Fruit fly (Drosophila melanogaster) whole organism, embryonic: ENCODE measurements around the gene CG10602.
A peak's percentile ranks its signal among the peaks of the same experiment; 100 is the strongest.

Experiments
- Bgb ChIP-seq: fragments of 200-800 bp; sonication (Bioruptor generic); IDR thresholded peaks from 2 replicates; pipeline ENCODE4 v1.3.6; 2022; ENCODE audit warnings: missing biosample characterization, missing genetic modification characterization; ENCODE audit not compliant: partially characterized antibody
- CG10959 ChIP-seq: fragments of 200-800 bp; sonication (Bioruptor generic); IDR thresholded peaks from 2 replicates; pipeline ENCODE4 v1.3.6; 2022; ENCODE audit warnings: missing biosample characterization, missing genetic modification characterization
- CG11696 ChIP-seq: fragments of 200-800 bp; sonication (Bioruptor generic); IDR thresholded peaks from 2 replicates; pipeline ENCODE4 v1.3.6; 2022; ENCODE audit warnings: missing biosample characterization, missing genetic modification characterization
- CG14667 ChIP-seq: fragments of 200-800 bp; sonication (Bioruptor generic); IDR thresholded peaks from 2 replicates; pipeline ENCODE4 v1.3.6; 2022; ENCODE audit warnings: missing biosample characterization, missing genetic modification characterization
- CG15514 ChIP-seq: fragments of 200-800 bp; sonication (Bioruptor generic); optimal IDR thresholded peaks from 3 replicates; lab custom pipeline; 2017; ENCODE audit warnings: missing biosample characterization, missing genetic modification characterization, mild to moderate bottlenecking, moderate library complexity, missing genetic modification reagents
- CG15696 ChIP-seq: fragments of 200-800 bp; sonication (Bioruptor generic); optimal IDR thresholded peaks from 2 replicates; lab custom pipeline; 2019; ENCODE audit warnings: missing biosample characterization, mild to moderate bottlenecking, missing genetic modification characterization, moderate library complexity
- CG17361 ChIP-seq: fragments of 200-800 bp; sonication (Bioruptor generic); IDR thresholded peaks from 3 replicates; pipeline ENCODE4 v1.3.6; 2022; ENCODE audit warnings: missing biosample characterization, missing genetic modification characterization
- CG17829 ChIP-seq: fragments of 200-800 bp; optimal IDR thresholded peaks from 2 replicates; lab custom pipeline; 2019; ENCODE audit warnings: missing biosample characterization, mild to moderate bottlenecking, missing genetic modification characterization, moderate library complexity
- CG18599 ChIP-seq: fragments of 200-800 bp; sonication (Bioruptor generic); optimal IDR thresholded peaks from 3 replicates; lab custom pipeline; 2017; ENCODE audit warnings: missing biosample characterization, missing genetic modification characterization, mild to moderate bottlenecking, moderate library complexity, missing genetic modification reagents
- CG2712 ChIP-seq: fragments of 200-800 bp; optimal IDR thresholded peaks from 3 replicates; lab custom pipeline; 2019; ENCODE audit warnings: missing biosample characterization, mild to moderate bottlenecking, missing genetic modification characterization, moderate library complexity
- CG2875 ChIP-seq: fragments of 200-800 bp; sonication (Bioruptor generic); optimal IDR thresholded peaks from 2 replicates; lab custom pipeline; 2017; ENCODE audit warnings: missing biosample characterization, mild to moderate bottlenecking, missing genetic modification characterization, missing genetic modification reagents
- CG4404 ChIP-seq: fragments of 200-800 bp; sonication (Bioruptor generic); IDR thresholded peaks from 2 replicates; pipeline ENCODE4 v1.3.6; 2022; ENCODE audit warnings: missing biosample characterization, missing genetic modification characterization
- CG4820 ChIP-seq: fragments of 200-800 bp; sonication (Bioruptor generic); optimal IDR thresholded peaks from 3 replicates; lab custom pipeline; 2016; ENCODE audit warnings: missing biosample characterization, missing genetic modification characterization
- CG5180 ChIP-seq: fragments of 200-800 bp; sonication (Bioruptor generic); optimal IDR thresholded peaks from 3 replicates; lab custom pipeline; 2017; ENCODE audit warnings: missing biosample characterization, missing genetic modification characterization, mild to moderate bottlenecking, moderate library complexity, missing genetic modification reagents
- CG5245 ChIP-seq: fragments of 200-800 bp; sonication (Bioruptor generic); optimal IDR thresholded peaks from 3 replicates; lab custom pipeline; 2016; ENCODE audit warnings: missing biosample characterization, missing genetic modification characterization
- CG6254 ChIP-seq: fragments of 200-800 bp; sonication (Bioruptor generic); optimal IDR thresholded peaks from 3 replicates; lab custom pipeline; 2017; ENCODE audit warnings: mild to moderate bottlenecking, missing biosample characterization, missing genetic modification reagents, missing genetic modification characterization
- CG8388 ChIP-seq: fragments of 200-800 bp; sonication (Bioruptor generic); optimal IDR thresholded peaks from 2 replicates; lab custom pipeline; 2019; ENCODE audit warnings: missing biosample characterization, mild to moderate bottlenecking, missing genetic modification characterization, moderate library complexity
- CG8924 ChIP-seq: fragments of 200-800 bp; optimal IDR thresholded peaks from 3 replicates; lab custom pipeline; 2019; ENCODE audit warnings: missing biosample characterization, mild to moderate bottlenecking, missing genetic modification characterization, moderate library complexity
- CG9727 ChIP-seq: fragments of 200-800 bp; sonication (Bioruptor generic); optimal IDR thresholded peaks from 3 replicates; lab custom pipeline; 2017; ENCODE audit warnings: missing biosample characterization, mild to moderate bottlenecking, missing genetic modification characterization
- CoRest ChIP-seq: fragments of 200-800 bp; sonication (Bioruptor generic); optimal IDR thresholded peaks from 3 replicates; lab custom pipeline; 2018; ENCODE audit warnings: missing biosample characterization, mild to moderate bottlenecking, missing genetic modification characterization, moderate library complexity
- D19A ChIP-seq: fragments of 200-800 bp; optimal IDR thresholded peaks from 3 replicates; lab custom pipeline; 2019; ENCODE audit warnings: missing biosample characterization, mild to moderate bottlenecking, missing genetic modification characterization, moderate library complexity
- HHEX ChIP-seq: fragments of 200-800 bp; sonication (Bioruptor generic); optimal IDR thresholded peaks from 3 replicates; lab custom pipeline; 2017; ENCODE audit warnings: missing biosample characterization, mild to moderate bottlenecking, missing genetic modification characterization, missing genetic modification reagents
- Mes4 ChIP-seq: fragments of 200-800 bp; sonication (Bioruptor generic); optimal IDR thresholded peaks from 2 replicates; lab custom pipeline; 2016; ENCODE audit warnings: missing biosample characterization, missing genetic modification characterization
- Scr ChIP-seq: fragments of 200-800 bp; sonication (Bioruptor generic); IDR thresholded peaks from 2 replicates; pipeline ENCODE4 v1.3.6; 2022; ENCODE audit warnings: missing biosample characterization, missing genetic modification characterization; ENCODE audit not compliant: partially characterized antibody
- Sox100B ChIP-seq: fragments of 200-800 bp; sonication (Bioruptor generic); optimal IDR thresholded peaks from 3 replicates; lab custom pipeline; 2018; ENCODE audit warnings: missing biosample characterization, mild to moderate bottlenecking, missing genetic modification characterization
- abd-A ChIP-seq: fragments of 200-800 bp; sonication (Bioruptor generic); optimal IDR thresholded peaks from 3 replicates; lab custom pipeline; 2019; ENCODE audit warnings: missing biosample characterization, mild to moderate bottlenecking, missing genetic modification characterization, moderate library complexity
- amos ChIP-seq: fragments of 200-800 bp; sonication (Bioruptor generic); IDR thresholded peaks from 2 replicates; pipeline ENCODE4 v1.3.6; 2022; ENCODE audit warnings: missing biosample characterization, missing genetic modification characterization; ENCODE audit not compliant: partially characterized antibody
- cg ChIP-seq: fragments of 200-800 bp; sonication (Bioruptor generic); optimal IDR thresholded peaks from 3 replicates; lab custom pipeline; 2019; ENCODE audit warnings: missing biosample characterization, mild to moderate bottlenecking, missing genetic modification characterization, moderate library complexity
- croc ChIP-seq: fragments of 200-800 bp; sonication (Bioruptor generic); conservative IDR thresholded peaks from 3 replicates; pipeline ENCODE4 v1.3.6; 2022; ENCODE audit warnings: missing biosample characterization, missing genetic modification characterization
- emc ChIP-seq: fragments of 200-800 bp; sonication (Bioruptor generic); optimal IDR thresholded peaks from 2 replicates; lab custom pipeline; 2016; ENCODE audit warnings: missing biosample characterization, missing genetic modification characterization
- hbn ChIP-seq: fragments of 200-800 bp; sonication (Bioruptor generic); IDR thresholded peaks from 2 replicates; pipeline ENCODE4 v1.3.6; 2022; ENCODE audit warnings: missing biosample characterization, missing genetic modification characterization; ENCODE audit not compliant: partially characterized antibody
- lab ChIP-seq: fragments of 200-800 bp; sonication (Bioruptor generic); optimal IDR thresholded peaks from 3 replicates; lab custom pipeline; 2017; ENCODE audit warnings: missing biosample characterization, missing genetic modification characterization, mild to moderate bottlenecking, moderate library complexity, missing genetic modification reagents
- lilli ChIP-seq: fragments of 200-800 bp; sonication (Bioruptor generic); optimal IDR thresholded peaks from 3 replicates; lab custom pipeline; 2016; ENCODE audit warnings: missing biosample characterization, missing genetic modification characterization
- nerfin-1 ChIP-seq: fragments of 200-800 bp; sonication (Bioruptor generic); optimal IDR thresholded peaks from 3 replicates; lab custom pipeline; 2019; ENCODE audit warnings: missing biosample characterization, mild to moderate bottlenecking, missing genetic modification characterization, moderate library complexity
- otp ChIP-seq: fragments of 200-800 bp; sonication (Bioruptor generic); IDR thresholded peaks from 3 replicates; pipeline ENCODE4, ENCODE4 v1.3.6; 2022; ENCODE audit warnings: missing biosample characterization, missing genetic modification characterization
- p53 ChIP-seq: fragments of 200-800 bp; sonication (Bioruptor generic); optimal IDR thresholded peaks from 2 replicates; lab custom pipeline; 2016; ENCODE audit warnings: missing biosample characterization, missing genetic modification characterization
- pb ChIP-seq: fragments of 200-800 bp; sonication (Bioruptor generic); optimal IDR thresholded peaks from 3 replicates; lab custom pipeline; 2016; ENCODE audit warnings: missing biosample characterization, missing genetic modification characterization
- prd ChIP-seq, 3 experiments: fragments of >200 bp in 2 of 3; fragments of 200-800 bp in 1 of 3; sonication (Bioruptor generic) in 1 of 3; optimal IDR thresholded peaks in 2 of 3; IDR thresholded peaks in 1 of 3; 2 replicates in 2 of 3; 3 replicates in 1 of 3; pipeline versions ENCODE4 v1.3.6 to Lab custom; 2017 to 2022; ENCODE audit warnings: missing biosample characterization in 1 of 3, missing genetic modification characterization in 1 of 3
- ro ChIP-seq: fragments of 200-800 bp; sonication (Bioruptor generic); IDR thresholded peaks from 2 replicates; pipeline ENCODE4 v1.3.6; 2022; ENCODE audit warnings: missing biosample characterization, missing genetic modification characterization
- seq ChIP-seq: fragments of 200-800 bp; sonication (Bioruptor generic); IDR thresholded peaks from 2 replicates; pipeline ENCODE4 v1.3.6; 2022; ENCODE audit warnings: missing biosample characterization, missing genetic modification characterization
- sima ChIP-seq: fragments of 200-800 bp; sonication (Bioruptor generic); optimal IDR thresholded peaks from 2 replicates; lab custom pipeline; 2016; ENCODE audit warnings: missing biosample characterization, missing genetic modification characterization
- sqz ChIP-seq: fragments of 200-800 bp; sonication (Bioruptor generic); optimal IDR thresholded peaks from 3 replicates; lab custom pipeline; 2018; ENCODE audit warnings: missing biosample characterization, mild to moderate bottlenecking, missing genetic modification characterization
- ssp ChIP-seq: fragments of 200-800 bp; sonication (Bioruptor generic); IDR thresholded peaks from 2 replicates; pipeline ENCODE4 v1.3.6; 2022; ENCODE audit warnings: missing biosample characterization, missing genetic modification characterization
- stc ChIP-seq: fragments of 200-800 bp; sonication (Bioruptor generic); IDR thresholded peaks from 2 replicates; pipeline ENCODE4 v1.3.6; 2022; ENCODE audit warnings: missing biosample characterization, missing genetic modification characterization
- tap ChIP-seq: fragments of 200-800 bp; optimal IDR thresholded peaks from 3 replicates; lab custom pipeline; 2019; ENCODE audit warnings: missing biosample characterization, mild to moderate bottlenecking, missing genetic modification characterization, moderate library complexity
- tgo ChIP-seq: fragments of 200-800 bp; sonication (Bioruptor generic); IDR thresholded peaks from 3 replicates; pipeline ENCODE4 v1.3.6; 2022; ENCODE audit warnings: missing biosample characterization, missing genetic modification characterization
- tin ChIP-seq: fragments of 200-800 bp; sonication (Bioruptor generic); optimal IDR thresholded peaks from 3 replicates; lab custom pipeline; 2016; ENCODE audit warnings: missing biosample characterization, missing genetic modification characterization
- tx ChIP-seq: fragments of 200-800 bp; sonication (Bioruptor generic); optimal IDR thresholded peaks from 2 replicates; lab custom pipeline; 2016; ENCODE audit warnings: missing biosample characterization, missing genetic modification characterization
- zen ChIP-seq: fragments of 200-800 bp; sonication (Bioruptor generic); optimal IDR thresholded peaks from 3 replicates; lab custom pipeline; 2018; ENCODE audit warnings: missing biosample characterization, mild to moderate bottlenecking, missing genetic modification characterization, moderate library complexity

Gene CG10602

dm6 chr2L:18906615-18907014 lies 47.6 kb upstream of the CG10602 start:
- no peak for TF ChIP-seq emc (GFP tag; lab: Kevin White, UChicago)
- peak; percentile 29; the same call in 1 of the 2 replicates for TF ChIP-seq ssp (GFP tag; lab: Robert Waterston, UW)
- peak; percentile 57 for TF ChIP-seq CG10959 (GFP tag; lab: Robert Waterston, UW)
- no peak for TF ChIP-seq tx (GFP tag; lab: Kevin White, UChicago)
- no peak for TF ChIP-seq p53 (GFP tag; lab: Kevin White, UChicago)
- TF ChIP-seq CG4820 (GFP tag; lab: Kevin White, UChicago), result peak; percentile 13
- TF ChIP-seq CG17361 (GFP tag; lab: Robert Waterston, UW), result peak; percentile 65
- peak; percentile 2 for TF ChIP-seq lab (GFP tag; lab: Kevin White, UChicago)
- TF ChIP-seq CG11696, result 0 out of 2 replicates have a peak, but pooled peaks have one; percentile 10
- TF ChIP-seq pb (GFP tag; lab: Kevin White, UChicago), result no peak
- peak; percentile 21 for TF ChIP-seq CG18599
- peak; percentile 20 for TF ChIP-seq CG2875 (GFP tag; lab: Kevin White, UChicago)
- TF ChIP-seq CG5180 (GFP tag; lab: Kevin White, UChicago), result no peak
- TF ChIP-seq Scr (GFP tag; lab: Robert Waterston, UW), result no peak
- TF ChIP-seq ro, result no peak
- TF ChIP-seq CG15696, result peak; percentile 72
- TF ChIP-seq otp (GFP tag; lab: Robert Waterston, UW), result no peak
- peak; percentile 48; the same call in 2 of the 3 replicates for TF ChIP-seq croc (GFP tag; lab: Robert Waterston, UW)
- TF ChIP-seq hbn (GFP tag; lab: Robert Waterston, UW), result no peak
- peak; percentile 6 for TF ChIP-seq CG8924 (tag; lab: Kevin White, UChicago)
- peak; percentile 65 for TF ChIP-seq CG4404
- TF ChIP-seq CG14667 (GFP tag; lab: Robert Waterston, UW), result peak; percentile 21; the same call in 1 of the 2 replicates
- TF ChIP-seq Sox100B (GFP tag; lab: Kevin White, UChicago), result peak; percentile 36
- TF ChIP-seq CG6254 (GFP tag; lab: Kevin White, UChicago), result peak; percentile 52
- TF ChIP-seq D19A (tag; lab: Kevin White, UChicago), result peak; percentile 62
- peak; percentile 45; the same call in 1 of the 2 replicates for TF ChIP-seq stc (GFP tag; lab: Robert Waterston, UW)
- no peak for TF ChIP-seq abd-A (tag; lab: Kevin White, UChicago)
- peak; percentile 48 for TF ChIP-seq CG8388 (GFP tag; lab: Kevin White, UChicago)
- TF ChIP-seq sima (GFP tag; lab: Kevin White, UChicago), result no peak
- no peak for TF ChIP-seq seq (GFP tag; lab: Robert Waterston, UW)
- TF ChIP-seq CoRest (tag; lab: Kevin White, UChicago), result peak; percentile 31
- peak; percentile 83 for TF ChIP-seq CG2712 (tag; lab: Kevin White, UChicago)
- TF ChIP-seq Bgb (GFP tag; lab: Robert Waterston, UW), result no peak
- TF ChIP-seq prd (optimal IDR thresholded peaks at IDR 0.05; lab: Kevin White, UChicago), result no peak
- TF ChIP-seq prd (GFP tag; IDR thresholded peaks at IDR 0.05; lab: Robert Waterston, UW), result peak; percentile 72
- TF ChIP-seq CG9727 (GFP tag; lab: Kevin White, UChicago), result peak; percentile 62
- TF ChIP-seq sqz (GFP tag; lab: Kevin White, UChicago), result no peak
- TF ChIP-seq CG17829 (tag; lab: Kevin White, UChicago), result peak; percentile 49
- peak; percentile 29 for TF ChIP-seq CG5245
- no peak for TF ChIP-seq Mes4
- TF ChIP-seq CG15514 (GFP tag; lab: Kevin White, UChicago), result peak; percentile 3
- TF ChIP-seq amos, result no peak
- TF ChIP-seq nerfin-1 (tag; lab: Kevin White, UChicago), result peak; percentile 16
- TF ChIP-seq tap, result peak; percentile 47
- TF ChIP-seq tgo, result peak; percentile 20; the same call in 1 of the 3 replicates
- TF ChIP-seq HHEX (GFP tag; lab: Kevin White, UChicago), result no peak
- no peak for TF ChIP-seq cg (GFP tag; lab: Kevin White, UChicago)
- TF ChIP-seq zen (tag; lab: Kevin White, UChicago), result peak; percentile 35
- TF ChIP-seq tin (GFP tag; lab: Kevin White, UChicago), result peak; percentile 51
- no peak for TF ChIP-seq lilli (GFP tag; lab: Kevin White, UChicago)
